Worm (Caenorhabditis elegans) whole organism, L4 larva: ENCODE measurements around the gene ham-2.

ENCODE experiments used
- R02D3.7 ChIP-seq: fragments of 150-350 bp; sonication (generic microtip); optimal IDR thresholded peaks from 3 replicates; lab custom pipeline; 2014; ENCODE audit warnings: missing biosample characterization, missing genetic modification characterization
- T26A8.4 ChIP-seq: fragments of 200-800 bp; sonication (Bioruptor generic); IDR thresholded peaks from 2 replicates; pipeline ENCODE4 v1.3.6; 2022; ENCODE audit warnings: missing genetic modification characterization, missing compliant biosample characterization
- Y5F2A.4 ChIP-seq: fragments of 200-800 bp; sonication (Bioruptor generic); optimal IDR thresholded peaks from 2 replicates; lab custom pipeline; 2018; ENCODE audit warnings: mild to moderate bottlenecking, missing genetic modification characterization, missing compliant biosample characterization
- ZK337.2 ChIP-seq: fragments of 200-800 bp; sonication (Bioruptor generic); IDR thresholded peaks from 2 replicates; pipeline ENCODE4 v1.3.6; 2022; ENCODE audit warnings: missing genetic modification reagents, missing genetic modification characterization, missing compliant biosample characterization
- aly-2 ChIP-seq: sonication (generic microtip); optimal IDR thresholded peaks from 2 replicates; lab custom pipeline; 2018; ENCODE audit warnings: missing biosample characterization, missing genetic modification characterization
- arid-1 ChIP-seq: fragments of 200-800 bp; sonication (Bioruptor generic); conservative IDR thresholded peaks from 2 replicates; pipeline ENCODE4 v1.3.6; 2022; ENCODE audit warnings: missing genetic modification reagents, missing genetic modification characterization, missing compliant biosample characterization
- attf-4 ChIP-seq: sonication (generic microtip); optimal IDR thresholded peaks from 3 replicates; lab custom pipeline; 2017; ENCODE audit warnings: missing biosample characterization, missing genetic modification characterization
- ceh-44 ChIP-seq: fragments of 200-800 bp; sonication (Bioruptor generic); IDR thresholded peaks from 2 replicates; pipeline ENCODE4 v1.3.6; 2022; ENCODE audit warnings: missing genetic modification reagents, missing genetic modification characterization, missing compliant biosample characterization
- ctbp-1 ChIP-seq: fragments of 200-800 bp; sonication (Bioruptor generic); IDR thresholded peaks from 2 replicates; pipeline ENCODE4 v1.3.6; 2022; ENCODE audit warnings: missing genetic modification reagents, missing genetic modification characterization, missing compliant biosample characterization
- daf-12 ChIP-seq: fragments of 150-350 bp; optimal IDR thresholded peaks from 2 replicates; lab custom pipeline; 2014; ENCODE audit warnings: missing biosample characterization, missing genetic modification reagents, missing genetic modification characterization
- daf-16 ChIP-seq, 3 experiments: sonication (generic microtip); optimal IDR thresholded peaks; 2 replicates each; lab custom pipeline; 2016 to 2017; ENCODE audit warnings: missing genetic modification characterization in 3 of 3, missing genetic modification reagents in 3 of 3, mild to moderate bottlenecking in 2 of 3, missing compliant biosample characterization in 2 of 3, missing biosample characterization in 1 of 3, moderate library complexity in 1 of 3
- daf-19 ChIP-seq: fragments of 200-800 bp; sonication (Bioruptor generic); conservative IDR thresholded peaks from 2 replicates; pipeline ENCODE4 v1.3.6; 2022; ENCODE audit warnings: missing genetic modification characterization, missing compliant biosample characterization
- daf-8 ChIP-seq: fragments of 200-800 bp; sonication (Bioruptor generic); IDR thresholded peaks from 2 replicates; pipeline ENCODE4 v1.3.6; 2022; ENCODE audit warnings: missing genetic modification characterization, missing compliant biosample characterization
- dve-1 ChIP-seq: sonication (generic microtip); optimal IDR thresholded peaks from 2 replicates; lab custom pipeline; 2017; ENCODE audit warnings: antibody characterized with exemption, mild to moderate bottlenecking, missing genetic modification characterization, missing compliant biosample characterization; ENCODE audit not compliant: insufficient read depth
- egl-43 ChIP-seq: fragments of 200-800 bp; sonication (Bioruptor generic); IDR thresholded peaks from 2 replicates; pipeline ENCODE4 v1.3.6; 2022; ENCODE audit warnings: missing genetic modification reagents, missing genetic modification characterization, missing compliant biosample characterization
- gei-8 ChIP-seq: fragments of 200-800 bp; sonication (Bioruptor generic); optimal IDR thresholded peaks from 2 replicates; lab custom pipeline; 2018; ENCODE audit warnings: mild to moderate bottlenecking, missing genetic modification characterization, missing compliant biosample characterization
- hlh-30 ChIP-seq: sonication (generic microtip); optimal IDR thresholded peaks from 2 replicates; lab custom pipeline; 2017; ENCODE audit warnings: antibody characterized with exemption, mild to moderate bottlenecking, missing genetic modification characterization, missing compliant biosample characterization; ENCODE audit not compliant: insufficient read depth
- jun-1 ChIP-seq: fragments of 150-350 bp; optimal IDR thresholded peaks from 2 replicates; lab custom pipeline; 2014; ENCODE audit warnings: missing biosample characterization, missing genetic modification reagents, missing genetic modification characterization
- lim-7 ChIP-seq: fragments of 200-800 bp; sonication (Bioruptor generic); IDR thresholded peaks from 2 replicates; pipeline ENCODE4 v1.3.6; 2022; ENCODE audit warnings: missing genetic modification characterization, missing compliant biosample characterization
- lin-29 ChIP-seq: fragments of 200-800 bp; sonication (Bioruptor generic); IDR thresholded peaks from 2 replicates; pipeline ENCODE4 v1.3.6; 2022; ENCODE audit warnings: missing genetic modification reagents, missing genetic modification characterization, missing compliant biosample characterization
- lin-39 ChIP-seq: fragments of 150-350 bp; optimal IDR thresholded peaks from 2 replicates; lab custom pipeline; 2014; ENCODE audit warnings: missing biosample characterization, missing genetic modification reagents, missing genetic modification characterization
- lsy-2 ChIP-seq, 2 experiments: fragments of 150-350 bp in 1 of 2; sonication (generic microtip) in 1 of 2; optimal IDR thresholded peaks; 2 replicates each; lab custom pipeline; 2014 to 2017; ENCODE audit warnings: missing biosample characterization in 2 of 2, missing genetic modification characterization in 2 of 2
- mdl-1 ChIP-seq, 2 experiments: fragments of 150-350 bp in 1 of 2; sonication (generic microtip) in 1 of 2; optimal IDR thresholded peaks; 2 replicates each; lab custom pipeline; 2014 to 2017; ENCODE audit warnings: missing biosample characterization in 2 of 2, missing genetic modification characterization in 2 of 2
- mep-1 ChIP-seq: fragments of 150-350 bp; sonication (generic microtip); optimal IDR thresholded peaks from 3 replicates; lab custom pipeline; 2014; ENCODE audit warnings: missing biosample characterization, missing genetic modification characterization
- mes-2 ChIP-seq: sonication (generic microtip); optimal IDR thresholded peaks from 2 replicates; lab custom pipeline; 2016; ENCODE audit warnings: missing genotype, mild to moderate bottlenecking, missing genetic modification characterization, missing compliant biosample characterization; ENCODE audit not compliant: poor library complexity, severe bottlenecking
- nhr-10 ChIP-seq: fragments of 150-350 bp; optimal IDR thresholded peaks from 2 replicates; lab custom pipeline; 2014; ENCODE audit warnings: missing biosample characterization, missing genetic modification characterization
- nhr-25 ChIP-seq: sonication (generic microtip); optimal IDR thresholded peaks from 2 replicates; lab custom pipeline; 2017; ENCODE audit warnings: missing genetic modification characterization, mild to moderate bottlenecking, missing compliant biosample characterization, antibody characterized with exemption, moderate library complexity, borderline replicate concordance; ENCODE audit not compliant: insufficient read depth
- nhr-76 ChIP-seq: fragments of 150-350 bp; optimal IDR thresholded peaks from 2 replicates; lab custom pipeline; 2014; ENCODE audit warnings: missing biosample characterization, missing genetic modification characterization
- nhr-77 ChIP-seq: fragments of 150-350 bp; optimal IDR thresholded peaks from 2 replicates; lab custom pipeline; 2014; ENCODE audit warnings: missing biosample characterization, missing genetic modification characterization
- pha-4 ChIP-seq, 2 experiments: fragments of 150-350 bp in 1 of 2; fragments of 200-800 bp in 1 of 2; sonication (Bioruptor generic) in 1 of 2; IDR thresholded peaks in 1 of 2; optimal IDR thresholded peaks in 1 of 2; 2 replicates each; pipeline versions ENCODE4 v1.3.6 to Lab custom; 2014 to 2022; ENCODE audit warnings: missing genetic modification characterization in 2 of 2, missing genetic modification reagents in 2 of 2, missing biosample characterization in 1 of 2, missing compliant biosample characterization in 1 of 2
- php-3 ChIP-seq: fragments of 200-800 bp; sonication (Bioruptor generic); IDR thresholded peaks from 2 replicates; pipeline ENCODE4 v1.3.6; 2022; ENCODE audit warnings: missing genetic modification reagents, missing genetic modification characterization, missing compliant biosample characterization
- rbr-2 ChIP-seq: sonication (generic microtip); optimal IDR thresholded peaks from 2 replicates; lab custom pipeline; 2016; ENCODE audit warnings: missing genotype, missing genetic modification characterization, missing compliant biosample characterization
- spr-1 ChIP-seq: sonication (generic microtip); optimal IDR thresholded peaks from 2 replicates; lab custom pipeline; 2016; ENCODE audit warnings: mild to moderate bottlenecking, missing genetic modification characterization, missing compliant biosample characterization
- spr-3 ChIP-seq: fragments of 200-800 bp; sonication (Bioruptor generic); optimal IDR thresholded peaks from 2 replicates; lab custom pipeline; 2018; ENCODE audit warnings: mild to moderate bottlenecking, missing genetic modification characterization, missing compliant biosample characterization
- unc-130 ChIP-seq: sonication (generic microtip); optimal IDR thresholded peaks from 2 replicates; lab custom pipeline; 2016; ENCODE audit warnings: missing genetic modification reagents, missing genetic modification characterization, missing compliant biosample characterization
- unc-39 ChIP-seq: sonication (generic microtip); optimal IDR thresholded peaks from 2 replicates; lab custom pipeline; 2017; ENCODE audit warnings: missing biosample characterization, missing genetic modification characterization
- unc-62 ChIP-seq, 3 experiments: fragments of 150-350 bp in 1 of 3; sonication (generic microtip); optimal IDR thresholded peaks in 2 of 3; peaks in 1 of 3; 1 replicate in 1 of 3; 2 replicates in 2 of 3; lab custom pipeline; 2014 to 2017; ENCODE audit warnings: missing biosample characterization in 3 of 3, missing genetic modification characterization in 3 of 3, missing genetic modification reagents in 3 of 3, missing genotype in 1 of 3
- zag-1 ChIP-seq: fragments of 150-350 bp; optimal IDR thresholded peaks from 2 replicates; lab custom pipeline; 2014; ENCODE audit warnings: missing biosample characterization, missing genetic modification characterization
- zfp-2 ChIP-seq: sonication (generic microtip); optimal IDR thresholded peaks from 2 replicates; lab custom pipeline; 2016; ENCODE audit warnings: mild to moderate bottlenecking, missing genetic modification characterization, missing compliant biosample characterization
- zfp-3 ChIP-seq: fragments of 200-800 bp; sonication (Bioruptor generic); conservative IDR thresholded peaks from 2 replicates; pipeline ENCODE4 v1.3.6; 2022; ENCODE audit warnings: missing genetic modification reagents, missing genetic modification characterization, missing compliant biosample characterization
- zip-2 ChIP-seq: fragments of 150-350 bp; optimal IDR thresholded peaks from 2 replicates; lab custom pipeline; 2014; ENCODE audit warnings: missing biosample characterization, missing genetic modification characterization
- ztf-11 ChIP-seq: fragments of 150-350 bp; optimal IDR thresholded peaks from 2 replicates; lab custom pipeline; 2014; ENCODE audit warnings: missing biosample characterization, missing genetic modification characterization
- ztf-7 ChIP-seq: fragments of 150-350 bp; optimal IDR thresholded peaks from 2 replicates; lab custom pipeline; 2014; ENCODE audit warnings: missing biosample characterization, missing genetic modification characterization

The ham-2 gene

ce11 chrX:4519968-4520367 lies 34.5 kb upstream of the ham-2 start (continued):
- no peak for TF ChIP-seq unc-39 (tag; lab: Kevin White, UChicago)
- peak; percentile 10 for TF ChIP-seq nhr-10 (tag; lab: Kevin White, UChicago)
- TF ChIP-seq daf-16 (GFP tag; optimal IDR thresholded peaks at IDR 0.05; lab: Kevin White, UChicago): no peak
- no peak for TF ChIP-seq daf-16 (tag; optimal IDR thresholded peaks at IDR 0.05; lab: Kevin White, UChicago)
- TF ChIP-seq aly-2 (tag; lab: Kevin White, UChicago): no peak
- no peak for TF ChIP-seq mep-1
- TF ChIP-seq daf-12: no peak
- TF ChIP-seq, all 104 proteins: peak for 8

- TF ChIP-seq R02D3.7 (tag; lab: Kevin White, UChicago): no peak
- TF ChIP-seq unc-130 (GFP tag; lab: Kevin White, UChicago): no peak
- TF ChIP-seq hlh-30 (tag; lab: Kevin White, UChicago): peak; percentile 18
- TF ChIP-seq mdl-1 (tag; optimal IDR thresholded peaks at IDR 0.05; lab: Kevin White, UChicago): peak in 1 of 2 experiments; percentile 27
- TF ChIP-seq gei-8 (GFP tag; lab: Kevin White, UChicago): no peak
- no peak for TF ChIP-seq ZK337.2 (GFP tag; lab: Robert Waterston, UW)
- TF ChIP-seq nhr-77 (tag; lab: Kevin White, UChicago): no peak
- no peak for TF ChIP-seq Y5F2A.4
- TF ChIP-seq zfp-2: no peak
- no peak for TF ChIP-seq zfp-3
- no peak for TF ChIP-seq egl-43 (GFP tag; lab: Robert Waterston, UW)
- peak in 1 of 2 experiments; percentile 85 for TF ChIP-seq unc-62 (GFP tag; optimal IDR thresholded peaks at IDR 0.05 in 1 of 2; lab: Kevin White, UChicago)
- no peak for TF ChIP-seq unc-62 (tag; optimal IDR thresholded peaks at IDR 0.05; lab: Kevin White, UChicago)
- TF ChIP-seq lin-39: no peak
- TF ChIP-seq arid-1 (GFP tag; lab: Robert Waterston, UW): no peak
- no peak for TF ChIP-seq ztf-7
- TF ChIP-seq attf-4: no peak
- TF ChIP-seq lin-29 (GFP tag; lab: Robert Waterston, UW): no peak
- no peak for TF ChIP-seq nhr-76 (tag; lab: Kevin White, UChicago)
Observed at ce11 chrX:4521166-4521565, 33.3 kb upstream of the ham-2 start.

- TF ChIP-seq daf-16 (GFP tag; optimal IDR thresholded peaks at IDR 0.05; lab: Kevin White, UChicago) (no peak), daf-16 (tag; optimal IDR thresholded peaks at IDR 0.05; lab: Kevin White, UChicago) (peak; percentile 42), daf-8 (GFP tag; lab: Robert Waterston, UW) (no peak), daf-19 (no peak), zfp-2 (no peak), rbr-2 (tag; lab: Kevin White, UChicago) (peak; percentile 10), unc-130 (GFP tag; lab: Kevin White, UChicago) (no peak), ceh-44 (GFP tag; lab: Robert Waterston, UW) (no peak), nhr-25 (tag; lab: Kevin White, UChicago) (peak; percentile 71), spr-3 (peak; percentile 48), dve-1 (peak; percentile 28), zip-2 (tag; lab: Kevin White, UChicago) (no peak), pha-4 (GFP tag; IDR thresholded peaks at IDR 0.05; lab: Robert Waterston, UW) (no peak), pha-4 (tag; optimal IDR thresholded peaks at IDR 0.05; lab: Kevin White, UChicago) (no peak), mes-2 (tag; lab: Kevin White, UChicago) (peak; percentile 30), php-3 (GFP tag; lab: Robert Waterston, UW) (no peak), lsy-2 (tag; optimal IDR thresholded peaks at IDR 0.05; lab: Kevin White, UChicago) (peak in 1 of 2 experiments; percentile 25), hlh-30 (tag; lab: Kevin White, UChicago) (peak; percentile 16), zag-1 (tag; lab: Kevin White, UChicago) (no peak), jun-1 (no peak), unc-39 (tag; lab: Kevin White, UChicago) (no peak), lim-7 (GFP tag; lab: Robert Waterston, UW) (no peak), ztf-11 (no peak), T26A8.4 (GFP tag; lab: Robert Waterston, UW) (no peak; the same call in 1 of the 2 replicates), ctbp-1 (no peak), spr-1 (tag; lab: Kevin White, UChicago) (no peak)
Observed at ce11 chrX:4521837-4522816, 32.4 kb upstream of the ham-2 start, which contains the start of gene C07A12.7. C07A12.7 (minus strand) TSS chrX:4522144.
